Worm (Caenorhabditis elegans) whole organism, late embryonic: ENCODE results near the gene F37C12.18.

Experiments
- C08G9.2 ChIP-seq: sonication (generic microtip); optimal IDR thresholded peaks from 2 replicates; lab custom pipeline; 2016; ENCODE audit warnings: mild to moderate bottlenecking, missing genetic modification characterization, moderate library complexity, missing compliant biosample characterization
- C38D4.7 ChIP-seq: fragments of 200-800 bp; sonication (Bioruptor generic); optimal IDR thresholded peaks from 2 replicates; lab custom pipeline; 2018; ENCODE audit warnings: mild to moderate bottlenecking, missing genetic modification characterization, moderate library complexity, missing compliant biosample characterization
- K02D7.2 ChIP-seq: sonication (generic microtip); optimal IDR thresholded peaks from 2 replicates; lab custom pipeline; 2017; ENCODE audit warnings: mild to moderate bottlenecking, missing genetic modification characterization, missing compliant biosample characterization
- K09A11.1 ChIP-seq: sonication (generic microtip); optimal IDR thresholded peaks from 2 replicates; lab custom pipeline; 2017; ENCODE audit warnings: antibody characterized with exemption, mild to moderate bottlenecking, missing genetic modification characterization, missing compliant biosample characterization; ENCODE audit not compliant: insufficient read depth
- T23F11.4 ChIP-seq: fragments of 200-800 bp; sonication (Bioruptor generic); optimal IDR thresholded peaks from 2 replicates; lab custom pipeline; 2018; ENCODE audit warnings: mild to moderate bottlenecking, missing genetic modification characterization, missing compliant biosample characterization
- Y22D7AL.16 ChIP-seq: sonication (generic microtip); optimal IDR thresholded peaks from 2 replicates; lab custom pipeline; 2016; ENCODE audit warnings: missing genetic modification characterization, missing compliant biosample characterization
- ama-1 ChIP-seq: fragments of 150-350 bp; optimal IDR thresholded peaks from 2 replicates; lab custom pipeline; 2014
- ceh-14 ChIP-seq: sonication (generic microtip); optimal IDR thresholded peaks from 2 replicates; lab custom pipeline; 2016; ENCODE audit warnings: missing genotype, missing genetic modification characterization, missing compliant biosample characterization
- ceh-18 ChIP-seq: sonication (generic microtip); optimal IDR thresholded peaks from 2 replicates; lab custom pipeline; 2016; ENCODE audit warnings: missing genetic modification characterization, missing compliant biosample characterization
- ceh-19 ChIP-seq: fragments of 200-800 bp; sonication (Bioruptor generic); optimal IDR thresholded peaks from 2 replicates; lab custom pipeline; 2018; ENCODE audit warnings: mild to moderate bottlenecking, missing genetic modification characterization, missing compliant biosample characterization
- ceh-2 ChIP-seq: sonication (generic microtip); optimal IDR thresholded peaks from 2 replicates; lab custom pipeline; 2016; ENCODE audit warnings: missing genotype, missing genetic modification characterization, missing compliant biosample characterization
- ceh-22 ChIP-seq: sonication (generic microtip); optimal IDR thresholded peaks from 2 replicates; lab custom pipeline; 2017; ENCODE audit warnings: missing biosample characterization, missing genetic modification characterization
- ceh-30 ChIP-seq: fragments of 150-350 bp; optimal IDR thresholded peaks from 2 replicates; lab custom pipeline; 2014; ENCODE audit warnings: missing biosample characterization, missing genetic modification characterization
- ceh-31 ChIP-seq: sonication (generic microtip); optimal IDR thresholded peaks from 2 replicates; lab custom pipeline; 2016; ENCODE audit warnings: missing genetic modification characterization, missing compliant biosample characterization
- ceh-34 ChIP-seq: sonication (generic microtip); optimal IDR thresholded peaks from 2 replicates; lab custom pipeline; 2016; ENCODE audit warnings: mild to moderate bottlenecking, missing genetic modification characterization, missing compliant biosample characterization
- ceh-48 ChIP-seq: sonication (generic microtip); optimal IDR thresholded peaks from 2 replicates; lab custom pipeline; 2016; ENCODE audit warnings: missing genetic modification characterization, inconsistent platforms, missing compliant biosample characterization
- che-1 ChIP-seq: sonication (generic microtip); optimal IDR thresholded peaks from 2 replicates; lab custom pipeline; 2016; ENCODE audit warnings: mild to moderate bottlenecking, missing genetic modification characterization, missing compliant biosample characterization
- dve-1 ChIP-seq: sonication (generic microtip); optimal IDR thresholded peaks from 2 replicates; lab custom pipeline; 2017; ENCODE audit warnings: antibody characterized with exemption, mild to moderate bottlenecking, missing genetic modification characterization, missing compliant biosample characterization
- elt-2 ChIP-seq: sonication (generic microtip); optimal IDR thresholded peaks from 2 replicates; lab custom pipeline; 2016; ENCODE audit warnings: missing genetic modification reagents, missing genetic modification characterization, missing compliant biosample characterization
- fkh-10 ChIP-seq: fragments of 150-350 bp; optimal IDR thresholded peaks from 2 replicates; lab custom pipeline; 2014; ENCODE audit warnings: missing biosample characterization, missing genetic modification reagents, missing genetic modification characterization
- fkh-6 ChIP-seq: sonication (generic microtip); optimal IDR thresholded peaks from 2 replicates; lab custom pipeline; 2016; ENCODE audit warnings: missing genetic modification characterization, missing compliant biosample characterization
- hlh-15 ChIP-seq: sonication (generic microtip); optimal IDR thresholded peaks from 2 replicates; lab custom pipeline; 2016; ENCODE audit warnings: missing genetic modification characterization, missing compliant biosample characterization
- hlh-30 ChIP-seq: sonication (generic microtip); optimal IDR thresholded peaks from 2 replicates; lab custom pipeline; 2017; ENCODE audit warnings: antibody characterized with exemption, missing genetic modification characterization, missing compliant biosample characterization; ENCODE audit not compliant: insufficient read depth
- nfya-1 ChIP-seq: sonication (generic microtip); optimal IDR thresholded peaks from 2 replicates; lab custom pipeline; 2017; ENCODE audit warnings: missing genetic modification characterization, mild to moderate bottlenecking, missing compliant biosample characterization, antibody characterized with exemption, moderate library complexity
- nhr-11 ChIP-seq: fragments of 150-350 bp; optimal IDR thresholded peaks from 2 replicates; lab custom pipeline; 2014; ENCODE audit warnings: missing biosample characterization, missing genetic modification characterization
- npax-4 ChIP-seq: sonication (generic microtip); optimal IDR thresholded peaks from 2 replicates; lab custom pipeline; 2016; ENCODE audit warnings: missing genetic modification characterization, missing compliant biosample characterization
- odd-2 ChIP-seq: sonication (generic microtip); optimal IDR thresholded peaks from 2 replicates; lab custom pipeline; 2017; ENCODE audit warnings: antibody characterized with exemption, mild to moderate bottlenecking, missing genetic modification characterization, missing compliant biosample characterization
- pat-9 ChIP-seq: fragments of 200-800 bp; sonication (Bioruptor generic); optimal IDR thresholded peaks from 2 replicates; lab custom pipeline; 2018; ENCODE audit warnings: mild to moderate bottlenecking, missing genetic modification characterization, moderate library complexity, missing compliant biosample characterization
- pax-1 ChIP-seq: fragments of 150-350 bp; optimal IDR thresholded peaks from 2 replicates; lab custom pipeline; 2014; ENCODE audit warnings: missing biosample characterization, missing genetic modification characterization
- pha-2 ChIP-seq: sonication (generic microtip); optimal IDR thresholded peaks from 2 replicates; lab custom pipeline; 2017; ENCODE audit warnings: mild to moderate bottlenecking, missing genetic modification characterization, missing compliant biosample characterization
- pha-4 ChIP-seq: fragments of 150-350 bp; optimal IDR thresholded peaks from 2 replicates; lab custom pipeline; 2018; ENCODE audit warnings: missing biosample characterization, missing genetic modification reagents, missing genetic modification characterization
- pqm-1 ChIP-seq: sonication (generic microtip); optimal IDR thresholded peaks from 2 replicates; lab custom pipeline; 2016; ENCODE audit warnings: missing genetic modification characterization, missing compliant biosample characterization
- pros-1 ChIP-seq: fragments of 150-350 bp; optimal IDR thresholded peaks from 2 replicates; lab custom pipeline; 2014; ENCODE audit warnings: missing biosample characterization, missing genetic modification reagents, missing genetic modification characterization
- ref-2 ChIP-seq: sonication (generic microtip); optimal IDR thresholded peaks from 2 replicates; lab custom pipeline; 2016; ENCODE audit warnings: missing genetic modification characterization, missing compliant biosample characterization
- sdc-2 ChIP-seq: sonication (generic microtip); optimal IDR thresholded peaks from 2 replicates; lab custom pipeline; 2016; ENCODE audit warnings: missing genotype, missing genetic modification characterization, missing compliant biosample characterization
- sox-4 ChIP-seq: sonication (generic microtip); optimal IDR thresholded peaks from 2 replicates; lab custom pipeline; 2017; ENCODE audit warnings: mild to moderate bottlenecking, missing genetic modification characterization, inconsistent platforms, missing compliant biosample characterization
- tbx-2 ChIP-seq: sonication (generic microtip); optimal IDR thresholded peaks from 2 replicates; lab custom pipeline; 2016; ENCODE audit warnings: missing genetic modification characterization, missing compliant biosample characterization
- ttx-3 ChIP-seq: sonication (generic microtip); optimal IDR thresholded peaks from 2 replicates; lab custom pipeline; 2016; ENCODE audit warnings: missing genetic modification reagents, missing genetic modification characterization, missing compliant biosample characterization
- unc-42 ChIP-seq: sonication (generic microtip); optimal IDR thresholded peaks from 2 replicates; lab custom pipeline; 2016; ENCODE audit warnings: missing genotype, missing genetic modification characterization, missing compliant biosample characterization
- unc-55 ChIP-seq: sonication (generic microtip); optimal IDR thresholded peaks from 2 replicates; lab custom pipeline; 2017; ENCODE audit warnings: missing biosample characterization, missing genetic modification reagents, missing genetic modification characterization
- ztf-16 ChIP-seq: sonication (generic microtip); optimal IDR thresholded peaks from 2 replicates; lab custom pipeline; 2017; ENCODE audit warnings: missing genetic modification characterization, missing compliant biosample characterization

F37C12.18 gene

DNA sequence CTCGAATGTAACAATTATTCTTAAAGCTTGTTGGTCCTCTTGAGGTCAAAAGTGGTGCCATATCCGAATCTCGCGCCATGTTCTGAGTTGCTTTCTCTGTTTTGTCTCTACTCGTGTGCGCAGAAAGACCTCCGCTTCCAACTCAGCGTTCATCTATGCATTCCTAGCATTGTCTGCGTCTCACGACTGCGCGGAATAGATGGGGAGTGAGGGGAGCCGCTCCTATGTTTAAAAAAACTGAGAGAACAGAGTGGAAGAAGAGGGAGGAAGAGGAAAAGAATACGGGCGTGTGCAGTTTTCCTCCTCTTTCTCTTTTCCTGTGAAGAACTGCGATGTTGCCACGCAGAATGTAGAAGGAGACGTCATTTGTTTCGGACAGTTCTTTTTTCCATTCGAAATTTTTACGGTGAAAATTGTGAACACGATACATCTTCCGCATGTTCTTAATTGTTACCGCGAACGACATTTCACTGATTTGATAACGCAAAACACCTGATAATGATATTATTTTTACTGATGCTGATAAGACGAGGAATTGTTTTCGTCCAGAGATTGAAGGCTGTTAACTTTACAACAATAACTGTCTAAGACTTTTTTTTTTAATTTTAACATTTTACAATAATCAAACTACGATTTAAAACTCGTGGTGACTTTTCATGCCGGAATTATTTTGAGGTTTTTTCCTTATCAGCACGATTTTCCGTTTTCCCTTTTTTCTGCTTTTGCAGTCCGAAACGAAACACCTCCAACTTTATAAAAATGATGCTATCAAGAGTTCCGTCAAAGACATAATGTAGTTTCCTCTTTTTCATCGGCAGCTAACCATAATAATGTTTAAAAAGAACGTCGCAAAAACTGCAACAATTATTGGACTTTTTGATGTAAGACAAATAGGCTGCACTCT, 28.3 kb downstream of the F37C12.18 start:
- TF ChIP-seq che-1 (tag; lab: Kevin White, UChicago) (no peak), nfya-1 (tag; lab: Kevin White, UChicago) (peak; percentile 8), elt-2 (tag; lab: Kevin White, UChicago) (peak; percentile 91), K09A11.1 (tag; lab: Kevin White, UChicago) (no peak)

DNA sequence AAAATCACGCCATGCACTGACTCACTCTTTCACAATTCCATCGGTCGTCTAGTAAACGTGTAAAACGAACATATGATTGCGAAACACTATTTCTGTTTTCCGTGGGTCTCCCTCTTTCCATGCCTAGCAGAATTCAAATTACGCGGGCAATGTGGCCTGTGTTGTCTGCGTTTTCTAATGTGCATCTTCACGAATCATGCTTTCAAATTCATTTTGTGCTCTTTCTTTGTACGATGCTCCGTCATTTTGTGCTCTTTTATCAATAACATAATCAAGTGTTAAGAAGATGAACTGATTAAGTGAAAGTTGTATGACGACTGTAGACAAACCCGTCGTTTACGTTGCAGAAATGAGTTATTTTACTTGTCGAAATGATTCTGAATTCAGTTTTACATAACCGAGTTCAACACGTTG, 29.4 kb downstream of the F37C12.18 start:
- no peak for TF ChIP-seq nhr-11 (tag; lab: Kevin White, UChicago)
- TF ChIP-seq elt-2 (tag; lab: Kevin White, UChicago): peak; percentile 45
- TF ChIP-seq, all 69 proteins: peak for 1

DNA sequence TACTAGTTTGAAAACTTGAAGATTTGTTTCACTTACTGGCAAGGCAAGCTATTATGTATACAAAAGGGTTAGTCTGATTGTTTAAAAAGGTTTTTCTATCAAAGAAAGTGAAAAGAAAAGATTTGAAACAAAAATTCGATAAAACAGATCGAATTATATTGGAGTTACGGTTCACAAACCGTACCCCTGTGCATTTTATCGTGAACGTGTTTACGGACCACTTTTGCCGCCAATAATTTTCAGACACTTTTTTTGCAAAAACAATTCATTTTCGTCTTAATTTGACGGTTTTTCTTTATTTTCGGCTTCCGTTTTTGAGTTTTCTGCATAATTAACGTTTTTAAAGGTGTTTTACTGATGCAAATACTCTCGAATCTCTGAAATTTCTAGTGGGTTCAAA, 29.9 kb downstream of the F37C12.18 start:
- no peak for TF ChIP-seq ceh-30 (tag; lab: Kevin White, UChicago)
- TF ChIP-seq fkh-6 (tag; lab: Kevin White, UChicago): no peak
- TF ChIP-seq nhr-11 (tag; lab: Kevin White, UChicago): no peak
- TF ChIP-seq hlh-15 (tag; lab: Kevin White, UChicago): no peak
- TF ChIP-seq npax-4: no peak
- TF ChIP-seq unc-55 (GFP tag; lab: Kevin White, UChicago): no peak
- no peak for TF ChIP-seq pha-4 (tag; lab: Kevin White, UChicago)
- TF ChIP-seq ref-2 (tag; lab: Kevin White, UChicago): no peak
- no peak for TF ChIP-seq Y22D7AL.16 (tag; lab: Kevin White, UChicago)
- TF ChIP-seq pat-9 (tag; lab: Kevin White, UChicago): no peak
- no peak for TF ChIP-seq odd-2 (tag; lab: Kevin White, UChicago)
- TF ChIP-seq ama-1 (lab: Kevin White, UChicago): no peak

ce11 chrIII:7162065-7162762, 33.0 kb downstream of the F37C12.18 start, which contains the start of the genes syf-2 and K04G7.1:
Gene syf-2, minus strand, starts transcription at chrIII:7162115.
Gene K04G7.1, plus strand, starts transcription at chrIII:7162712.
- TF ChIP-seq K02D7.2 (tag; lab: Kevin White, UChicago) (no peak), ceh-34 (peak; percentile 57), ceh-48 (tag; lab: Kevin White, UChicago) (peak; percentile 8), ref-2 (tag; lab: Kevin White, UChicago) (peak; percentile 28), ceh-2 (tag; lab: Kevin White, UChicago) (no peak), C08G9.2 (tag; lab: Kevin White, UChicago) (no peak), ceh-14 (tag; lab: Kevin White, UChicago) (peak; percentile 68), T23F11.4 (GFP tag; lab: Kevin White, UChicago) (no peak), nfya-1 (tag; lab: Kevin White, UChicago) (peak; percentile 78), ztf-16 (tag; lab: Kevin White, UChicago) (peak; percentile 25), ceh-19 (no peak), pqm-1 (tag; lab: Kevin White, UChicago) (no peak), fkh-10 (GFP tag; lab: Kevin White, UChicago) (no peak), pha-4 (tag; lab: Kevin White, UChicago) (no peak), pros-1 (tag; lab: Kevin White, UChicago) (peak; percentile 5), unc-42 (peak; percentile 64), pax-1 (tag; lab: Kevin White, UChicago) (no peak), pha-2 (tag; lab: Kevin White, UChicago) (no peak), ama-1 (lab: Kevin White, UChicago) (no peak), ceh-31 (tag; lab: Kevin White, UChicago) (peak; percentile 71), nhr-11 (tag; lab: Kevin White, UChicago) (no peak), ceh-22 (tag; lab: Kevin White, UChicago) (no peak), ttx-3 (no peak), elt-2 (tag; lab: Kevin White, UChicago) (peak; percentile 70), sdc-2 (tag; lab: Kevin White, UChicago) (no peak), tbx-2 (tag; lab: Kevin White, UChicago) (peak; percentile 72), dve-1 (tag; lab: Kevin White, UChicago) (peak; percentile 53), K09A11.1 (tag; lab: Kevin White, UChicago) (peak; percentile 42), C38D4.7 (GFP tag; lab: Kevin White, UChicago) (no peak), ceh-18 (tag; lab: Kevin White, UChicago) (peak; percentile 26), hlh-15 (tag; lab: Kevin White, UChicago) (no peak), unc-55 (GFP tag; lab: Kevin White, UChicago) (peak; percentile 76), sox-4 (tag; lab: Kevin White, UChicago) (no peak), hlh-30 (tag; lab: Kevin White, UChicago) (peak; percentile 70)
